Fruit fly (Drosophila melanogaster): ENCODE data around the gene CG3598.

DNA sequence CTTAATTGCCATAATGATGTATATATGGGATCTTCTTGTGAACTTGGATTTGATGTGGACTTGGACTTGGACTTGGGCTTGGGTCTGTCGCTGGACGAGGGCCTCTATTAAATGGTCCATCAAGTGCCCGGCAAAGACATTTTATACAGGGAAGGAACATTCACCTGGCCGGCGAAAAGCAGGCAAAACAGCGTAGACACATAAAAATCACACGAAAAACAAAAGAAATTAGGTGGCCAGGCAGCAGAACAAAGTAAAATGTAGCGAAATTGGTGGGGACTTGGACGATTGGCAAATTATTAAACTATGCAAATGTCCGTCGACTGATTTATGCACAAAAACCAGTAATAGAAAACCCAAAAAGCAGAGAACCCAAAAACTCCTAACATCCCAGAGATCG lies 9.7 kb upstream of the CG3598 start, which contains the start of gene CG14424:
- TF ChIP-seq Hr96 (GFP tag; optimal IDR thresholded peaks at IDR 0.05) (no peak), kay (GFP tag; ENCODE audit: borderline replicate concordance) (no peak), CG1620 (GFP tag; optimal IDR thresholded peaks at IDR 0.05) (no peak)

Data from whole organism, adult.